Worm (Caenorhabditis elegans) whole organism, L1 larva: ENCODE measurements around the gene C18E9.9.

Experiments
- F16B12.6 ChIP-seq: fragments of 150-350 bp; optimal IDR thresholded peaks from 2 replicates; lab custom pipeline; 2014; ENCODE audit warnings: missing biosample characterization, missing genetic modification characterization
- Y116A8C.19 ChIP-seq: sonication (generic microtip); optimal IDR thresholded peaks from 2 replicates; lab custom pipeline; 2016; ENCODE audit warnings: missing compliant biosample characterization, missing genetic modification characterization, borderline replicate concordance
- aha-1 ChIP-seq: fragments of 150-350 bp; optimal IDR thresholded peaks from 2 replicates; lab custom pipeline; 2014; ENCODE audit warnings: missing biosample characterization, missing genetic modification characterization
- aly-2 ChIP-seq: fragments of 150-350 bp; optimal IDR thresholded peaks from 2 replicates; lab custom pipeline; 2014; ENCODE audit warnings: missing biosample characterization, missing genetic modification characterization
- ceh-90 ChIP-seq: sonication (generic microtip); optimal IDR thresholded peaks from 2 replicates; lab custom pipeline; 2016; ENCODE audit warnings: missing genetic modification characterization, missing compliant biosample characterization
- dpl-1 ChIP-seq, 3 experiments: fragments of 150-350 bp in 2 of 3; sonication (generic microtip) in 1 of 3; optimal IDR thresholded peaks; 2 replicates each; lab custom pipeline; 2014 to 2017; ENCODE audit warnings: missing biosample characterization in 3 of 3, missing genetic modification characterization in 3 of 3, missing genetic modification reagents in 3 of 3
- dsc-1 ChIP-seq: sonication (generic microtip); optimal IDR thresholded peaks from 2 replicates; lab custom pipeline; 2016; ENCODE audit warnings: mild to moderate bottlenecking, missing genetic modification characterization, missing compliant biosample characterization
- efl-1 ChIP-seq, 4 experiments: fragments of 150-350 bp; optimal IDR thresholded peaks in 3 of 4; peaks in 1 of 4; 1 replicate in 1 of 4; 2 replicates in 3 of 4; lab custom pipeline; 2014; ENCODE audit warnings: missing biosample characterization in 2 of 4, missing genetic modification characterization in 2 of 4, missing genetic modification reagents in 2 of 4
- efl-3 ChIP-seq: fragments of 200-800 bp; sonication (Bioruptor generic); optimal IDR thresholded peaks from 2 replicates; lab custom pipeline; 2018; ENCODE audit warnings: mild to moderate bottlenecking, missing genetic modification characterization, missing compliant biosample characterization
- elt-2 ChIP-seq: sonication (generic microtip); optimal IDR thresholded peaks from 2 replicates; lab custom pipeline; 2016; ENCODE audit warnings: missing genetic modification characterization, mild to moderate bottlenecking, inconsistent platforms, missing compliant biosample characterization, missing genetic modification reagents
- hpl-2 ChIP-seq: fragments of 150-350 bp; optimal IDR thresholded peaks from 2 replicates; lab custom pipeline; 2014; ENCODE audit warnings: missing biosample characterization, missing genetic modification reagents, missing genetic modification characterization
- irx-1 ChIP-seq: sonication (generic microtip); optimal IDR thresholded peaks from 2 replicates; lab custom pipeline; 2016; ENCODE audit warnings: missing genetic modification characterization, missing compliant biosample characterization
- jun-1 ChIP-seq: fragments of 150-350 bp; optimal IDR thresholded peaks from 2 replicates; lab custom pipeline; 2014; ENCODE audit warnings: missing biosample characterization, missing genetic modification reagents, missing genetic modification characterization
- lin-35 ChIP-seq, 2 experiments: fragments of 150-350 bp; optimal IDR thresholded peaks; 2 replicates each; lab custom pipeline; 2014; ENCODE audit warnings: missing biosample characterization in 2 of 2, missing genetic modification characterization in 2 of 2, missing genetic modification reagents in 2 of 2
- lin-39 ChIP-seq: fragments of 150-350 bp; optimal IDR thresholded peaks from 2 replicates; lab custom pipeline; 2014; ENCODE audit warnings: missing biosample characterization, missing genetic modification reagents, missing genetic modification characterization
- lsy-2 ChIP-seq, 2 experiments: fragments of 150-350 bp; optimal IDR thresholded peaks; 2 replicates each; lab custom pipeline; 2014; ENCODE audit warnings: missing biosample characterization in 2 of 2, missing genetic modification characterization in 2 of 2
- mab-9 ChIP-seq: fragments of 200-800 bp; sonication (Bioruptor generic); IDR thresholded peaks from 2 replicates; pipeline ENCODE4 v1.3.6; 2022; ENCODE audit warnings: missing genetic modification reagents, missing genetic modification characterization, missing compliant biosample characterization
- mep-1 ChIP-seq: fragments of 150-350 bp; optimal IDR thresholded peaks from 2 replicates; lab custom pipeline; 2014; ENCODE audit warnings: missing biosample characterization, missing genetic modification characterization
- nhr-19 ChIP-seq: fragments of 200-800 bp; sonication (Bioruptor generic); conservative IDR thresholded peaks from 2 replicates; pipeline ENCODE4 v1.3.6; 2022; ENCODE audit warnings: missing genetic modification characterization, missing compliant biosample characterization
- nhr-20 ChIP-seq: sonication (generic microtip); optimal IDR thresholded peaks from 2 replicates; lab custom pipeline; 2016; ENCODE audit warnings: mild to moderate bottlenecking, missing genetic modification characterization, missing compliant biosample characterization
- nhr-28 ChIP-seq: fragments of 150-350 bp; optimal IDR thresholded peaks from 2 replicates; lab custom pipeline; 2014; ENCODE audit warnings: missing biosample characterization, missing genetic modification characterization
- nhr-85 ChIP-seq: sonication (generic microtip); peaks from one replicate; lab custom pipeline; 2016; ENCODE audit warnings: missing genetic modification characterization, inconsistent platforms, missing compliant biosample characterization
- pax-3 ChIP-seq: fragments of 200-800 bp; sonication (Bioruptor generic); optimal IDR thresholded peaks from 2 replicates; lab custom pipeline; 2018; ENCODE audit warnings: mild to moderate bottlenecking, missing genetic modification characterization, moderate library complexity, missing compliant biosample characterization
- pqm-1 ChIP-seq: sonication (generic microtip); optimal IDR thresholded peaks from 3 replicates; lab custom pipeline; 2017; ENCODE audit warnings: missing biosample characterization, missing genetic modification characterization
- rnt-1 ChIP-seq: sonication (generic microtip); optimal IDR thresholded peaks from 2 replicates; lab custom pipeline; 2016; ENCODE audit warnings: mild to moderate bottlenecking, missing genetic modification characterization, moderate library complexity, missing compliant biosample characterization
- skn-1 ChIP-seq: fragments of 150-350 bp; optimal IDR thresholded peaks from 2 replicates; lab custom pipeline; 2014; ENCODE audit warnings: missing biosample characterization, missing genetic modification characterization
- snpc-4 ChIP-seq: fragments of 150-350 bp; optimal IDR thresholded peaks from 2 replicates; lab custom pipeline; 2014; ENCODE audit warnings: missing biosample characterization, missing genetic modification characterization
- sup-37 ChIP-seq: fragments of 200-800 bp; sonication (Bioruptor generic); optimal IDR thresholded peaks from 2 replicates; lab custom pipeline; 2018; ENCODE audit warnings: mild to moderate bottlenecking, missing genetic modification characterization, missing compliant biosample characterization
- swsn-7 ChIP-seq: sonication (generic microtip); optimal IDR thresholded peaks from 2 replicates; lab custom pipeline; 2016; ENCODE audit warnings: missing genetic modification characterization, missing compliant biosample characterization
- tlp-1 ChIP-seq: fragments of 150-350 bp; optimal IDR thresholded peaks from 2 replicates; lab custom pipeline; 2014; ENCODE audit warnings: missing biosample characterization, missing genetic modification characterization
- unc-30 ChIP-seq: sonication (generic microtip); optimal IDR thresholded peaks from 2 replicates; lab custom pipeline; 2017; ENCODE audit warnings: missing biosample characterization, missing genetic modification characterization
- vab-15 ChIP-seq: sonication (generic microtip); optimal IDR thresholded peaks from 2 replicates; lab custom pipeline; 2017; ENCODE audit warnings: missing genotype, mild to moderate bottlenecking, missing genetic modification characterization, missing compliant biosample characterization
- xbp-1 ChIP-seq: sonication (generic microtip); optimal IDR thresholded peaks from 2 replicates; lab custom pipeline; 2016; ENCODE audit warnings: missing genetic modification characterization, missing compliant biosample characterization
- zag-1 ChIP-seq: fragments of 150-350 bp; optimal IDR thresholded peaks from 2 replicates; lab custom pipeline; 2014; ENCODE audit warnings: missing biosample characterization, missing genetic modification characterization
- zip-4 ChIP-seq: fragments of 200-800 bp; sonication (Bioruptor generic); optimal IDR thresholded peaks from 2 replicates; lab custom pipeline; 2018; ENCODE audit warnings: mild to moderate bottlenecking, missing genetic modification characterization, moderate library complexity, missing compliant biosample characterization

C18E9.9 gene

DNA sequence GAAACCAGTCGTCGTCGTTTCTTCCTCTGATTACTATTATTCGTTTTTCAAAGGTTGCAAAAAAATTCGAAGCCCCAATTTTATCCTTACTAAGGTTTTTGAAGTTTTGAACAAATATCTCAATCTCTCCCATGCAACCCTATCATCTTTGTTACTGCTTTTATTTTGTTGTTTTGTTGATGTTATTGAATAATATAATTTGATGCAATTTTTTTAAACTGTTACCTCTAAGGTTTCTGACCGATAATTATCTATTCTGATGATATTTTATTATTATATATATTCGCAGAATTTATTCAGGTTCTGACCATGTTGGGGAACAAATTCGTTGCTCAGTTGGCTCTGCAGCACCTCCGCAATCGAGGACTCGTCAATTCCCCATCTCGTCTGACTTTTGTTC lies 6.7 kb upstream of the C18E9.9 start, which contains the start of gene ndub-2:
ndub-2 (plus strand) TSS at position 301 of the 400 bp plus-strand sequence.
- TF ChIP-seq efl-1 (optimal IDR thresholded peaks at IDR 0.05; lab: Kevin White, UChicago) (no peak), efl-1 (GFP tag; optimal IDR thresholded peaks at IDR 0.05 in 1 of 2; lab: Kevin White, UChicago) (peak in 1 of 2 experiments; percentile 45), sup-37 (GFP tag; lab: Kevin White, UChicago) (no peak)

- TF ChIP-seq zag-1 (tag; lab: Kevin White, UChicago) (no peak), dpl-1 (GFP tag; optimal IDR thresholded peaks at IDR 0.05; lab: Kevin White, UChicago) (no peak), snpc-4 (tag; lab: Kevin White, UChicago) (no peak), pax-3 (no peak), irx-1 (no peak), nhr-20 (tag; lab: Kevin White, UChicago) (no peak), jun-1 (tag; lab: Kevin White, UChicago) (no peak), zip-4 (no peak), aha-1 (tag; lab: Kevin White, UChicago) (no peak), rnt-1 (no peak), vab-15 (tag; lab: Kevin White, UChicago) (no peak), nhr-19 (GFP tag; lab: Robert Waterston, UW) (no peak), lin-39 (tag; lab: Kevin White, UChicago) (no peak), nhr-85 (tag; lab: Kevin White, UChicago) (no peak), pqm-1 (tag; lab: Kevin White, UChicago) (no peak), efl-3 (no peak), nhr-28 (tag; lab: Kevin White, UChicago) (no peak), xbp-1 (tag; lab: Kevin White, UChicago) (no peak), lin-35 (GFP tag; optimal IDR thresholded peaks at IDR 0.05; lab: Kevin White, UChicago) (no peak)
Observed at ce11 chrII:8994336-8994735, 5.0 kb upstream of the C18E9.9 start, which contains the start of gene F44G4.1. F44G4.1 (plus strand) TSS chrII:8994636.

DNA sequence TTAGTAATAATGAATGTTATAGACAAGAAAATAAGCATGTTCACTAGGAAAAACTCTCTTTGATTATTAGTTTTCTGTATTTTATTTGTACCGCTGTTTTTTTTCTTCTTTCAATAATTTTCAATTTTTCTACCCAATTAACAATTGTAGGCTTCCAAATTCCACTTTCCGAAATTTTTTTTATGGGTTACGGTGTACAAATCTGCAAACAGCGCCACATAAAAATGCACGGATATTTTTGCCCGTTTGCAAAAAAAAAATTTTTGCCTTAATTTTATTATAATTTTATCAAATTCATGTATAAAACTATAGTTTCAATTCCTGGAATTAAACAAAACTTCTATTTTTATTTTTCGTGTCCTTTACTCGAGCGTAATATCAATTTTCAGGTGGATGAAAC lies 3.4 kb upstream of the C18E9.9 start, which contains the start of gene ooc-5:
ooc-5 (plus strand) TSS at position 381 of the 400 bp plus-strand sequence.
- TF ChIP-seq unc-30 (tag; lab: Kevin White, UChicago) (no peak), efl-1 (optimal IDR thresholded peaks at IDR 0.05; lab: Kevin White, UChicago) (peak in 1 of 2 experiments; percentile 5), efl-1 (GFP tag; optimal IDR thresholded peaks at IDR 0.05 in 1 of 2; lab: Kevin White, UChicago) (peak in 1 of 2 experiments; percentile 8), skn-1 (tag; lab: Kevin White, UChicago) (peak; percentile 1), tlp-1 (tag; lab: Kevin White, UChicago) (no peak), mep-1 (tag; lab: Kevin White, UChicago) (peak; percentile 28), Y116A8C.19 (tag; lab: Kevin White, UChicago) (no peak), F16B12.6 (tag; lab: Kevin White, UChicago) (peak; percentile 74), dpl-1 (GFP tag; optimal IDR thresholded peaks at IDR 0.05; lab: Kevin White, UChicago) (peak in 2 of 3 experiments; percentile 8 to 41), aly-2 (no peak), efl-3 (no peak), dsc-1 (tag; lab: Kevin White, UChicago) (no peak), elt-2 (tag; lab: Kevin White, UChicago) (no peak), swsn-7 (tag; lab: Kevin White, UChicago) (no peak), lsy-2 (tag; optimal IDR thresholded peaks at IDR 0.05; lab: Kevin White, UChicago) (peak; percentile 84 to 97)

ce11 chrII:8991602-8992001 lies 2.3 kb upstream of the C18E9.9 start:
- TF ChIP-seq mab-9 (GFP tag; lab: Robert Waterston, UW) (no peak), lin-35 (GFP tag; optimal IDR thresholded peaks at IDR 0.05; lab: Kevin White, UChicago) (peak in 1 of 2 experiments; percentile 31), efl-1 (optimal IDR thresholded peaks at IDR 0.05; lab: Kevin White, UChicago) (no peak), efl-1 (GFP tag; optimal IDR thresholded peaks at IDR 0.05 in 1 of 2; lab: Kevin White, UChicago) (peak in 1 of 2 experiments; percentile 49)

DNA sequence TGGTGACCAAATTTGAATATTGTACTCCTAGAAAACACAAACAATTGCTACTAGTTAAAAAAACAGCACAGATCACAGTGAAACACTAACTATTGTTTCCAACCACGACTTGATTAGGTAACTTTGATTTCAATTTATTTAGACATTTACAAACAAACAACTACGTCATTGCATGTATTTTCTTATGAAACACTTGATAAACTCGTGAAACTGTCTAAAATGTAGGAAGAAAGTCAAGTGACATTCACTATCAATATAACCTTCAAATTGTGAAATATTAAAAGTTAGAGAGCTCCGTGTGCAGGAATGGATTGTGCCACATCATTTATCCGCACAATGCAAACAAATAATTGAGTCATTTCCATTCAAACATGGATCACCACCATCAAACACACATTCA lies 923 bp upstream of the C18E9.9 start:
- TF ChIP-seq elt-2 (tag; lab: Kevin White, UChicago) = peak; percentile 19
- TF ChIP-seq ceh-90 (tag; lab: Kevin White, UChicago) = no peak
- TF ChIP-seq hpl-2 (GFP tag; lab: Kevin White, UChicago) = peak; percentile 1
- peak in 1 of 2 experiments; percentile 20 for TF ChIP-seq lin-35 (GFP tag; optimal IDR thresholded peaks at IDR 0.05; lab: Kevin White, UChicago)
- TF ChIP-seq, all 84 proteins: peak for 3
